Fruit fly (Drosophila melanogaster) whole organism, embryonic: Measurements from ENCODE around the gene se.

Source experiments
- Ada2b ChIP-seq: fragments of 200-800 bp; sonication (Bioruptor generic); IDR thresholded peaks from 2 replicates; pipeline ENCODE4 v1.3.6; 2022; ENCODE audit warnings: missing biosample characterization, missing genetic modification characterization
- Atf-2 ChIP-seq: fragments of 200-800 bp; sonication (Bioruptor generic); optimal IDR thresholded peaks from 2 replicates; lab custom pipeline; 2016; ENCODE audit warnings: missing biosample characterization, missing genetic modification characterization
- Atf6 ChIP-seq: fragments of 200-800 bp; sonication (Bioruptor generic); IDR thresholded peaks from 2 replicates; pipeline ENCODE4 v1.3.6; 2022; ENCODE audit warnings: missing biosample characterization, missing genetic modification characterization
- Blimp-1 ChIP-seq: fragments of 200-800 bp; sonication (Bioruptor generic); optimal IDR thresholded peaks from 3 replicates; lab custom pipeline; 2018; ENCODE audit warnings: missing biosample characterization, missing genetic modification characterization, mild to moderate bottlenecking, moderate library complexity, missing genetic modification reagents
- CG10267 ChIP-seq: fragments of 200-800 bp; sonication (Bioruptor generic); optimal IDR thresholded peaks from 2 replicates; lab custom pipeline; 2018; ENCODE audit warnings: missing biosample characterization, mild to moderate bottlenecking, missing genetic modification characterization, moderate library complexity
- CG10979 ChIP-seq: fragments of 200-800 bp; sonication (Bioruptor generic); optimal IDR thresholded peaks from 2 replicates; lab custom pipeline; 2018; ENCODE audit warnings: missing biosample characterization, mild to moderate bottlenecking, missing genetic modification characterization, moderate library complexity
- CG11247 ChIP-seq: fragments of 200-800 bp; sonication (Bioruptor generic); IDR thresholded peaks from 2 replicates; pipeline ENCODE4 v1.3.6; 2022; ENCODE audit warnings: missing biosample characterization, missing genetic modification characterization
- CG12744 ChIP-seq: fragments of 200-800 bp; sonication (Bioruptor generic); optimal IDR thresholded peaks from 2 replicates; lab custom pipeline; 2016; ENCODE audit warnings: missing biosample characterization, missing genetic modification characterization
- CG13287 ChIP-seq: fragments of 200-800 bp; sonication (Bioruptor generic); IDR thresholded peaks from 2 replicates; pipeline ENCODE4 v1.3.6; 2022; ENCODE audit warnings: missing biosample characterization, missing genetic modification characterization; ENCODE audit not compliant: partially characterized antibody
- CG14710 ChIP-seq: fragments of 200-800 bp; sonication (Bioruptor generic); optimal IDR thresholded peaks from 3 replicates; lab custom pipeline; 2019; ENCODE audit warnings: missing biosample characterization, mild to moderate bottlenecking, missing genetic modification characterization, moderate library complexity
- CG15514 ChIP-seq: fragments of 200-800 bp; sonication (Bioruptor generic); optimal IDR thresholded peaks from 3 replicates; lab custom pipeline; 2017; ENCODE audit warnings: missing biosample characterization, missing genetic modification characterization, mild to moderate bottlenecking, moderate library complexity, missing genetic modification reagents
- CG17359 ChIP-seq: fragments of 200-800 bp; sonication (Bioruptor generic); optimal IDR thresholded peaks from 3 replicates; lab custom pipeline; 2018; ENCODE audit warnings: missing biosample characterization, mild to moderate bottlenecking, missing genetic modification characterization, moderate library complexity
- CG17912 ChIP-seq: fragments of 200-800 bp; sonication (Bioruptor generic); optimal IDR thresholded peaks from 2 replicates; lab custom pipeline; 2018; ENCODE audit warnings: missing biosample characterization, mild to moderate bottlenecking, missing genetic modification characterization
- CG31441 ChIP-seq: fragments of 200-800 bp; sonication (Bioruptor generic); IDR thresholded peaks from 2 replicates; pipeline ENCODE4 v1.3.6; 2022; ENCODE audit warnings: missing biosample characterization, missing genetic modification characterization
- CG32772 ChIP-seq: fragments of 200-800 bp; sonication (Bioruptor generic); IDR thresholded peaks from 2 replicates; pipeline ENCODE4 v1.3.6; 2022; ENCODE audit warnings: missing biosample characterization, missing genetic modification characterization
- CG33213 ChIP-seq: fragments of 200-800 bp; sonication (Bioruptor generic); optimal IDR thresholded peaks from 3 replicates; lab custom pipeline; 2016; ENCODE audit warnings: missing biosample characterization, missing genetic modification characterization
- CG34422 ChIP-seq: fragments of 200-800 bp; sonication (Bioruptor generic); IDR thresholded peaks from 3 replicates; pipeline ENCODE4 v1.3.6; 2022; ENCODE audit warnings: missing biosample characterization, missing genetic modification characterization
- CG43689 ChIP-seq: fragments of 200-800 bp; sonication (Bioruptor generic); IDR thresholded peaks from 2 replicates; pipeline ENCODE4 v1.3.6; 2022; ENCODE audit warnings: missing biosample characterization, missing genetic modification characterization
- CG7271 ChIP-seq: fragments of 200-800 bp; sonication (Bioruptor generic); optimal IDR thresholded peaks from 2 replicates; lab custom pipeline; 2018; ENCODE audit warnings: missing biosample characterization, mild to moderate bottlenecking, missing genetic modification characterization, moderate library complexity
- CG7987 ChIP-seq: fragments of 200-800 bp; sonication (Bioruptor generic); optimal IDR thresholded peaks from 2 replicates; lab custom pipeline; 2018; ENCODE audit warnings: missing biosample characterization, mild to moderate bottlenecking, missing genetic modification characterization, moderate library complexity
- CHES-1-like ChIP-seq: fragments of 200-800 bp; sonication (Bioruptor generic); optimal IDR thresholded peaks from 2 replicates; lab custom pipeline; 2016; ENCODE audit warnings: missing biosample characterization, missing genetic modification characterization
- CTCF ChIP-seq: fragments of 200-800 bp; sonication (Bioruptor generic); optimal IDR thresholded peaks from 2 replicates; lab custom pipeline; 2017; ENCODE audit warnings: missing biosample characterization, mild to moderate bottlenecking, missing genetic modification characterization, moderate library complexity
- Deaf1 ChIP-seq: fragments of 200-800 bp; optimal IDR thresholded peaks from 3 replicates; lab custom pipeline; 2019; ENCODE audit warnings: missing biosample characterization, mild to moderate bottlenecking, missing genetic modification characterization, moderate library complexity
- E2f2 ChIP-seq: fragments of 200-800 bp; sonication (Bioruptor generic); IDR thresholded peaks from 2 replicates; pipeline ENCODE4 v1.3.6; 2022; ENCODE audit warnings: missing biosample characterization, missing genetic modification characterization
- Eip74EF ChIP-seq, 2 experiments: fragments of 200-800 bp in 1 of 2; fragments of >200 bp in 1 of 2; sonication (Bioruptor generic) in 1 of 2; optimal IDR thresholded peaks; 2 replicates each; lab custom pipeline; 2017 to 2019; ENCODE audit warnings: missing biosample characterization in 2 of 2, missing genetic modification characterization in 2 of 2, mild to moderate bottlenecking in 1 of 2, moderate library complexity in 1 of 2
- HmgD ChIP-seq: fragments of 200-800 bp; sonication (Bioruptor generic); optimal IDR thresholded peaks from 3 replicates; lab custom pipeline; 2016; ENCODE audit warnings: missing biosample characterization, missing genetic modification characterization
- Hmr ChIP-seq: fragments of 200-800 bp; sonication (Bioruptor generic); optimal IDR thresholded peaks from 3 replicates; lab custom pipeline; 2017; ENCODE audit warnings: mild to moderate bottlenecking, missing biosample characterization, missing genetic modification reagents, missing genetic modification characterization
- Mes4 ChIP-seq: fragments of 200-800 bp; sonication (Bioruptor generic); optimal IDR thresholded peaks from 2 replicates; lab custom pipeline; 2016; ENCODE audit warnings: missing biosample characterization, missing genetic modification characterization
- Mrtf ChIP-seq: fragments of 200-800 bp; sonication (Bioruptor generic); IDR thresholded peaks from 3 replicates; pipeline ENCODE4 v1.3.6; 2022; ENCODE audit warnings: missing biosample characterization, missing genetic modification characterization
- Opbp ChIP-seq: fragments of 200-800 bp; sonication (Bioruptor generic); IDR thresholded peaks from 3 replicates; pipeline ENCODE4 v1.3.6; 2022; ENCODE audit warnings: missing biosample characterization, missing genetic modification characterization; ENCODE audit not compliant: partially characterized antibody
- Sox102F ChIP-seq: fragments of 200-800 bp; sonication (Bioruptor generic); optimal IDR thresholded peaks from 2 replicates; lab custom pipeline; 2018; ENCODE audit warnings: missing biosample characterization, mild to moderate bottlenecking, missing genetic modification characterization, moderate library complexity
- Trl ChIP-seq, 3 experiments: fragments of >200 bp in 2 of 3; fragments of 200-800 bp in 1 of 3; sonication (Bioruptor generic) in 1 of 3; optimal IDR thresholded peaks; 2 replicates in 1 of 3; 3 replicates in 2 of 3; lab custom pipeline; 2016 to 2017; ENCODE audit warnings: missing biosample characterization in 1 of 3, missing genetic modification characterization in 1 of 3
- Vsx1 ChIP-seq: fragments of 200-800 bp; sonication (Bioruptor generic); optimal IDR thresholded peaks from 2 replicates; lab custom pipeline; 2017; ENCODE audit warnings: missing biosample characterization, mild to moderate bottlenecking, missing genetic modification characterization, missing genetic modification reagents
- bab2 ChIP-seq: fragments of 200-800 bp; sonication (Bioruptor generic); optimal IDR thresholded peaks from 2 replicates; lab custom pipeline; 2016; ENCODE audit warnings: missing biosample characterization, missing genetic modification characterization
- br ChIP-seq: fragments of >200 bp; optimal IDR thresholded peaks from 2 replicates; lab custom pipeline; 2017
- dan ChIP-seq: fragments of 200-800 bp; sonication (Bioruptor generic); IDR thresholded peaks from 2 replicates; pipeline ENCODE4 v1.3.6; 2022; ENCODE audit warnings: missing biosample characterization, missing genetic modification characterization
- ems ChIP-seq: fragments of 200-800 bp; sonication (Bioruptor generic); optimal IDR thresholded peaks from 3 replicates; lab custom pipeline; 2016; ENCODE audit warnings: missing biosample characterization, missing genetic modification characterization
- eyg ChIP-seq: fragments of 200-800 bp; sonication (Bioruptor generic); optimal IDR thresholded peaks from 3 replicates; lab custom pipeline; 2016; ENCODE audit warnings: missing biosample characterization, missing genetic modification characterization
- fru ChIP-seq: fragments of >200 bp; optimal IDR thresholded peaks from 2 replicates; lab custom pipeline; 2017
- grau ChIP-seq: fragments of 200-800 bp; optimal IDR thresholded peaks from 3 replicates; lab custom pipeline; 2019; ENCODE audit warnings: missing biosample characterization, mild to moderate bottlenecking, missing genetic modification characterization, moderate library complexity
- gt ChIP-seq: fragments of 200-800 bp; sonication (Bioruptor generic); IDR thresholded peaks from 2 replicates; pipeline ENCODE4 v1.3.6; 2022; ENCODE audit warnings: missing biosample characterization, missing genetic modification characterization
- ham ChIP-seq: fragments of 200-800 bp; sonication (Bioruptor generic); IDR thresholded peaks from 2 replicates; pipeline ENCODE4 v1.3.6; 2022; ENCODE audit warnings: missing biosample characterization, missing genetic modification characterization
- lov ChIP-seq, 2 experiments: fragments of 200-800 bp in 1 of 2; fragments of >200 bp in 1 of 2; sonication (Bioruptor generic) in 1 of 2; IDR thresholded peaks in 1 of 2; optimal IDR thresholded peaks in 1 of 2; 2 replicates in 1 of 2; 3 replicates in 1 of 2; pipeline versions ENCODE4 v1.3.6 to Lab custom; 2017 to 2022; ENCODE audit warnings: missing biosample characterization in 1 of 2, missing genetic modification characterization in 1 of 2
- mirr ChIP-seq: fragments of 200-800 bp; sonication (Bioruptor generic); optimal IDR thresholded peaks from 3 replicates; lab custom pipeline; 2018; ENCODE audit warnings: missing biosample characterization, mild to moderate bottlenecking, missing genetic modification characterization
- odd ChIP-seq: fragments of 200-800 bp; sonication (Bioruptor generic); optimal IDR thresholded peaks from 2 replicates; lab custom pipeline; 2017; ENCODE audit warnings: missing biosample characterization, mild to moderate bottlenecking, missing genetic modification characterization
- pum ChIP-seq: fragments of 200-800 bp; sonication (Bioruptor generic); optimal IDR thresholded peaks from 2 replicates; lab custom pipeline; 2016; ENCODE audit warnings: missing biosample characterization, missing genetic modification characterization
- run ChIP-seq: fragments of 200-800 bp; sonication (Bioruptor generic); optimal IDR thresholded peaks from 3 replicates; lab custom pipeline; 2018; ENCODE audit warnings: missing biosample characterization, mild to moderate bottlenecking, missing genetic modification characterization
- seq ChIP-seq: fragments of 200-800 bp; sonication (Bioruptor generic); IDR thresholded peaks from 2 replicates; pipeline ENCODE4 v1.3.6; 2022; ENCODE audit warnings: missing biosample characterization, missing genetic modification characterization
- tna ChIP-seq: fragments of 200-800 bp; sonication (Bioruptor generic); IDR thresholded peaks from 2 replicates; pipeline ENCODE4 v1.3.6; 2022; ENCODE audit warnings: missing biosample characterization, missing genetic modification characterization; ENCODE audit not compliant: partially characterized antibody
- vfl ChIP-seq: fragments of 200-800 bp; sonication (Bioruptor generic); optimal IDR thresholded peaks from 2 replicates; lab custom pipeline; 2016; ENCODE audit warnings: missing biosample characterization, missing genetic modification characterization
- vvl ChIP-seq: fragments of 200-800 bp; sonication (Bioruptor generic); IDR thresholded peaks from 2 replicates; pipeline ENCODE4 v1.3.6; 2022; ENCODE audit warnings: missing biosample characterization, missing genetic modification characterization
- wek ChIP-seq: fragments of 200-800 bp; sonication (Bioruptor generic); optimal IDR thresholded peaks from 3 replicates; lab custom pipeline; 2018; ENCODE audit warnings: missing biosample characterization, mild to moderate bottlenecking, missing genetic modification characterization, moderate library complexity

Gene se

DNA sequence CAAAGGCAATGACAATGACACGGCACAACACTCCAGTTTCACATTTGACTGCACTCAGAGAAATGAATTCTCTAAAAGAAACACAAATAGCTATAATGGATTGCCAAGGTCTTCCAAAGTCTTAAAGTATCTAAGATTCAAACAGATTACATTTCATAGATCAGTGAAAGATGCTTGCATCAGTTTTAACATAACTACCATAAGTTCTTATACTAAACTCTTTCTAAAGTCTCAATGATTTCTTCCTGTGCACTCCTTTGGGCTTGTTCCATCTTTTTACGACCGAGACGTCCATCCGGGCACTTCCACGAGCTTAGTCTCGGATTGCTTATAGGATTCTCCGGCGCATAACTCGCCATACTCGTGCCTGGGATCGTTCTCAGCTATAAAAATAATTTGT is 21.9 kb downstream of the se start (continued):
- TF ChIP-seq Mes4 (GFP tag; lab: Kevin White, UChicago) = no peak
- no peak for TF ChIP-seq HmgD (GFP tag; lab: Kevin White, UChicago)
- TF ChIP-seq Eip74EF (GFP tag; optimal IDR thresholded peaks at IDR 0.05; lab: Kevin White, UChicago) = no peak
- TF ChIP-seq Atf6 = no peak
- TF ChIP-seq CG10267 (tag; lab: Kevin White, UChicago) = no peak
- TF ChIP-seq CG34422 = no peak
- TF ChIP-seq Opbp = no peak
- TF ChIP-seq bab2 (GFP tag; lab: Kevin White, UChicago) = no peak
- TF ChIP-seq odd = no peak
- no peak for TF ChIP-seq CG17359 (tag; lab: Kevin White, UChicago)
- TF ChIP-seq CG33213 = no peak
- no peak for TF ChIP-seq Blimp-1 (GFP tag; lab: Kevin White, UChicago)
- TF ChIP-seq lov (optimal IDR thresholded peaks at IDR 0.05; lab: Kevin White, UChicago) = no peak
- no peak for TF ChIP-seq lov (GFP tag; IDR thresholded peaks at IDR 0.05; lab: Robert Waterston, UW)
- TF ChIP-seq CG11247 (GFP tag; lab: Robert Waterston, UW) = no peak
- no peak for TF ChIP-seq CG43689 (GFP tag; lab: Robert Waterston, UW)
- no peak for TF ChIP-seq tna (GFP tag; lab: Robert Waterston, UW)
- TF ChIP-seq CG14710 (tag; lab: Kevin White, UChicago) = peak; percentile 23
- TF ChIP-seq CG15514 = no peak
- no peak for TF ChIP-seq mirr (GFP tag; lab: Kevin White, UChicago)
- TF ChIP-seq grau = peak; percentile 32
- 0 out of 2 replicates have a peak, but pooled peaks have one; percentile 32 for TF ChIP-seq CG31441 (GFP tag; lab: Robert Waterston, UW)
- TF ChIP-seq CTCF (GFP tag; lab: Kevin White, UChicago) = no peak
- TF ChIP-seq pum (GFP tag; lab: Kevin White, UChicago) = no peak
- no peak for TF ChIP-seq Deaf1 (tag; lab: Kevin White, UChicago)
- no peak for TF ChIP-seq Mrtf
- no peak for TF ChIP-seq fru (lab: Kevin White, UChicago)
- TF ChIP-seq vfl (GFP tag; lab: Kevin White, UChicago) = no peak
- TF ChIP-seq seq (GFP tag; lab: Robert Waterston, UW) = no peak
- no peak for TF ChIP-seq ham (GFP tag; lab: Robert Waterston, UW)
- TF ChIP-seq Atf-2 = no peak
- TF ChIP-seq ems (GFP tag; lab: Kevin White, UChicago) = no peak
- no peak for TF ChIP-seq gt (GFP tag; lab: Robert Waterston, UW)
- TF ChIP-seq CG32772 = no peak
- TF ChIP-seq CG10979 (tag; lab: Kevin White, UChicago) = peak; percentile 42
- no peak for TF ChIP-seq br (lab: Kevin White, UChicago)
- no peak for TF ChIP-seq Hmr (GFP tag; lab: Kevin White, UChicago)
- no peak for TF ChIP-seq CG17912 (GFP tag; lab: Kevin White, UChicago)
- no peak for TF ChIP-seq Trl (optimal IDR thresholded peaks at IDR 0.05; lab: Kevin White, UChicago)
- TF ChIP-seq Trl (GFP tag; optimal IDR thresholded peaks at IDR 0.05; lab: Kevin White, UChicago) = no peak
- no peak for TF ChIP-seq run (tag; lab: Kevin White, UChicago)
- no peak for TF ChIP-seq Ada2b (GFP tag; lab: Robert Waterston, UW)
- peak; percentile 24; the same call in 1 of the 2 replicates for TF ChIP-seq E2f2 (GFP tag; lab: Robert Waterston, UW)
- no peak for TF ChIP-seq dan (GFP tag; lab: Robert Waterston, UW)
- no peak for TF ChIP-seq Sox102F (GFP tag; lab: Kevin White, UChicago)
- no peak for TF ChIP-seq CHES-1-like (GFP tag; lab: Kevin White, UChicago)
- no peak for TF ChIP-seq CG7271
- TF ChIP-seq CG12744 (GFP tag; lab: Kevin White, UChicago) = no peak
- TF ChIP-seq CG13287 (GFP tag; lab: Robert Waterston, UW) = no peak
- TF ChIP-seq wek = no peak
- no peak for TF ChIP-seq eyg (GFP tag; lab: Kevin White, UChicago)
- no peak for TF ChIP-seq vvl (GFP tag; lab: Robert Waterston, UW)
- no peak for TF ChIP-seq Vsx1
- TF ChIP-seq CG7987 (GFP tag; lab: Kevin White, UChicago) = no peak
